Fruit fly (Drosophila melanogaster): ENCODE measurements around the gene Tm2.

DNA sequence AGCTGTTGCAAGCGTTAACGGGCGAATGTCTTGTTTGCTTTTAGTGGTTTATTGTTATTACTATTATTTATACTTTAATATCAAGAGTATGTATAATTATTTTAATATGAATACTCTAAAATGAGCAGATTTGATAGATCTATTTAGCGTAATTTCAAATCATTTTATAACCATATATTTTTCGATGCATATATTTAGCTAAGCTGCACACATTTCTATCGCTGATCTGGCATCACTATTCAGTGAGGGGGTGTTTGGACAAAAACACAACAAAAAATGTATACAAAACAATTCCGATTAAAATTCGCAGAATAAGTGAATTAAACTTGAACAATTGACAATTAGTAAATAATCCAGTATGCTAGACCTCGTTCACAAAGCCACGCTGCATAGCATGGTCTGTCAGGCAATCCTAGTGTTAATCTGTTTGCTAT, 41.0 kb downstream of the Tm2 start, which contains the start of the genes Trs33 and Tmtc4:
- TF ChIP-seq trem (tag; optimal IDR thresholded peaks at IDR 0.05) (peak; percentile 76), CG7987 (GFP tag; optimal IDR thresholded peaks at IDR 0.05) (no peak), zen2 (GFP tag; IDR thresholded peaks at IDR 0.05; ENCODE audit: partially characterized antibody) (no peak), CG11723 (GFP tag; optimal IDR thresholded peaks at IDR 0.05) (peak; percentile 6), Gsc (GFP tag; IDR thresholded peaks at IDR 0.05) (no peak), run (tag; optimal IDR thresholded peaks at IDR 0.05) (peak; percentile 18), CG18764 (GFP tag; optimal IDR thresholded peaks at IDR 0.05) (no peak), jumu (GFP tag; optimal IDR thresholded peaks at IDR 0.05) (no peak), Dfd (GFP tag; optimal IDR thresholded peaks at IDR 0.05) (no peak)
